Fruit fly (Drosophila melanogaster): ENCODE results near the gene Gba1a.

The Gba1a gene

dm6 chr3R:23667451-23667850 is 33.0 kb upstream of the Gba1a start (continued):
- no peak for TF ChIP-seq CG12071 (GFP tag; optimal IDR thresholded peaks at IDR 0.05)
- TF ChIP-seq gro (GFP tag; optimal IDR thresholded peaks at IDR 0.05): no peak
- no peak for TF ChIP-seq luna (GFP tag; optimal IDR thresholded peaks at IDR 0.05)
- TF ChIP-seq Doc3 (GFP tag; IDR thresholded peaks at IDR 0.05; ENCODE audit: partially characterized antibody): no peak
- no peak for TF ChIP-seq CG17802 (tag; optimal IDR thresholded peaks at IDR 0.05)
- no peak for TF ChIP-seq Camta (GFP tag; optimal IDR thresholded peaks at IDR 0.05)
- TF ChIP-seq toy (GFP tag; IDR thresholded peaks at IDR 0.05): no peak
- TF ChIP-seq fu2 (GFP tag; optimal IDR thresholded peaks at IDR 0.05): no peak
- no peak for TF ChIP-seq p53 (GFP tag; optimal IDR thresholded peaks at IDR 0.05)
- TF ChIP-seq sug (tag; optimal IDR thresholded peaks at IDR 0.05): no peak
- TF ChIP-seq CG11504 (tag; optimal IDR thresholded peaks at IDR 0.05): peak; percentile 28
- no peak for TF ChIP-seq gsb (GFP tag; IDR thresholded peaks at IDR 0.05)
- TF ChIP-seq prd (optimal IDR thresholded peaks at IDR 0.05): no peak
- 0 out of 3 replicates have a peak, but pooled peaks have one; percentile 5 for TF ChIP-seq prd (GFP tag; IDR thresholded peaks at IDR 0.05)

dm6 chr3R:23668583-23668982 is 31.8 kb upstream of the Gba1a start:
- no peak for TF ChIP-seq dmrt99B (tag; optimal IDR thresholded peaks at IDR 0.05)
- TF ChIP-seq grn (GFP tag; optimal IDR thresholded peaks at IDR 0.05): peak; percentile 93
- TF ChIP-seq Trl (optimal IDR thresholded peaks at IDR 0.05): peak; percentile 3 to 28
- no peak for TF ChIP-seq Trl (GFP tag; optimal IDR thresholded peaks at IDR 0.05)
- TF ChIP-seq CG8089 (GFP tag; optimal IDR thresholded peaks at IDR 0.05): no peak
- TF ChIP-seq Med (GFP tag): peak; percentile 13
- TF ChIP-seq CTCF (GFP tag; optimal IDR thresholded peaks at IDR 0.05): peak; percentile 12
- peak; percentile 18 for TF ChIP-seq sug (tag; optimal IDR thresholded peaks at IDR 0.05)
- peak; percentile 52 for TF ChIP-seq mirr (GFP tag; optimal IDR thresholded peaks at IDR 0.05)
- TF ChIP-seq CG13894 (tag; optimal IDR thresholded peaks at IDR 0.05): peak; percentile 39

dm6 chr3R:23669401-23670216 is 30.8 kb upstream of the Gba1a start, which contains the start of gene CG31145:
Gene CG31145 (minus strand): TSS chr3R:23669659.
- TF ChIP-seq exex (tag; optimal IDR thresholded peaks at IDR 0.05): peak; percentile 93
- peak; percentile 99 for TF ChIP-seq vfl (GFP tag; optimal IDR thresholded peaks at IDR 0.05)
- TF ChIP-seq Xbp1 (GFP tag; optimal IDR thresholded peaks at IDR 0.05): peak; percentile 100
- TF ChIP-seq bcd (GFP tag; optimal IDR thresholded peaks at IDR 0.05): peak; percentile 100
- peak; percentile 99 for TF ChIP-seq gsb (GFP tag; IDR thresholded peaks at IDR 0.05)
- TF ChIP-seq CG8924 (tag; optimal IDR thresholded peaks at IDR 0.05): peak; percentile 100
- TF ChIP-seq gsb-n (tag; optimal IDR thresholded peaks at IDR 0.05): peak; percentile 98
- peak; percentile 99 for TF ChIP-seq ttk (GFP tag; IDR thresholded peaks at IDR 0.05)
- peak; percentile 100 for TF ChIP-seq PHDP (tag; optimal IDR thresholded peaks at IDR 0.05)
- TF ChIP-seq CG3838 (GFP tag; optimal IDR thresholded peaks at IDR 0.05): peak; percentile 96
- no peak for TF ChIP-seq lov (optimal IDR thresholded peaks at IDR 0.05)
- TF ChIP-seq lov (GFP tag; IDR thresholded peaks at IDR 0.05): peak; percentile 94
- peak; percentile 96 for TF ChIP-seq CG15514 (GFP tag; optimal IDR thresholded peaks at IDR 0.05)
- peak; percentile 100 for TF ChIP-seq Med (GFP tag)
- TF ChIP-seq CG5180 (GFP tag; optimal IDR thresholded peaks at IDR 0.05): peak; percentile 94
- peak; percentile 100 for TF ChIP-seq sens (GFP tag)
- TF ChIP-seq Adf1 (GFP tag; IDR thresholded peaks at IDR 0.05): peak; percentile 97
- TF ChIP-seq en (GFP tag; optimal IDR thresholded peaks at IDR 0.05): peak; percentile 99
- TF ChIP-seq CG4360 (GFP tag; IDR thresholded peaks at IDR 0.05): peak; percentile 88
- TF ChIP-seq CG7786 (GFP tag; optimal IDR thresholded peaks at IDR 0.05): peak; percentile 99
- TF ChIP-seq Lim3 (GFP tag; IDR thresholded peaks at IDR 0.05): peak; percentile 98
- peak; percentile 98 for TF ChIP-seq Rx (GFP tag; IDR thresholded peaks at IDR 0.05)
- peak; percentile 99 for TF ChIP-seq CG1647 (GFP tag; optimal IDR thresholded peaks at IDR 0.05)
- TF ChIP-seq CG12391 (tag; optimal IDR thresholded peaks at IDR 0.05): peak; percentile 100
- TF ChIP-seq crp (GFP tag; optimal IDR thresholded peaks at IDR 0.05): peak; percentile 39 to 83
- TF ChIP-seq CG6765 (GFP tag; optimal IDR thresholded peaks at IDR 0.05): peak; percentile 99
- TF ChIP-seq pnt (GFP tag; optimal IDR thresholded peaks at IDR 0.05): peak; percentile 99
- peak; percentile 99 for TF ChIP-seq CG5245 (GFP tag; optimal IDR thresholded peaks at IDR 0.05)
